Worm (Caenorhabditis elegans) whole organism, L1 larva: ENCODE measurements around the gene nspa-10.

Experiments
- C16A3.4 ChIP-seq: fragments of 150-350 bp; optimal IDR thresholded peaks from 2 replicates; lab custom pipeline; 2014; ENCODE audit warnings: missing biosample characterization, missing genetic modification characterization
- C34B4.2 ChIP-seq: sonication (generic microtip); optimal IDR thresholded peaks from 2 replicates; lab custom pipeline; 2017; ENCODE audit warnings: mild to moderate bottlenecking, missing genetic modification characterization, missing compliant biosample characterization
- Y116A8C.19 ChIP-seq: sonication (generic microtip); optimal IDR thresholded peaks from 2 replicates; lab custom pipeline; 2016; ENCODE audit warnings: missing compliant biosample characterization, missing genetic modification characterization, borderline replicate concordance
- alr-1 ChIP-seq: fragments of 200-800 bp; sonication (Bioruptor generic); optimal IDR thresholded peaks from 2 replicates; lab custom pipeline; 2018; ENCODE audit warnings: borderline replicate concordance, mild to moderate bottlenecking, missing genetic modification characterization, missing compliant biosample characterization
- aly-2 ChIP-seq: fragments of 150-350 bp; optimal IDR thresholded peaks from 2 replicates; lab custom pipeline; 2014; ENCODE audit warnings: missing biosample characterization, missing genetic modification characterization
- ceh-63 ChIP-seq: fragments of 200-800 bp; sonication (Bioruptor generic); optimal IDR thresholded peaks from 2 replicates; lab custom pipeline; 2018; ENCODE audit warnings: mild to moderate bottlenecking, missing genetic modification characterization, missing compliant biosample characterization
- ceh-82 ChIP-seq, 3 experiments: fragments of 150-350 bp in 1 of 3; sonication (generic microtip) in 2 of 3; optimal IDR thresholded peaks; 2 replicates each; lab custom pipeline; 2014 to 2017; ENCODE audit warnings: missing biosample characterization in 3 of 3, missing genetic modification characterization in 3 of 3
- dpl-1 ChIP-seq, 3 experiments: fragments of 150-350 bp in 2 of 3; sonication (generic microtip) in 1 of 3; optimal IDR thresholded peaks; 2 replicates each; lab custom pipeline; 2014 to 2017; ENCODE audit warnings: missing biosample characterization in 3 of 3, missing genetic modification characterization in 3 of 3, missing genetic modification reagents in 3 of 3
- elt-2 ChIP-seq: sonication (generic microtip); optimal IDR thresholded peaks from 2 replicates; lab custom pipeline; 2016; ENCODE audit warnings: missing genetic modification characterization, mild to moderate bottlenecking, inconsistent platforms, missing compliant biosample characterization, missing genetic modification reagents
- fos-1 ChIP-seq: fragments of 150-350 bp; optimal IDR thresholded peaks from 2 replicates; lab custom pipeline; 2014; ENCODE audit warnings: missing biosample characterization, missing genetic modification characterization
- hlh-4 ChIP-seq: sonication (generic microtip); optimal IDR thresholded peaks from 2 replicates; lab custom pipeline; 2016; ENCODE audit warnings: mild to moderate bottlenecking, missing genetic modification characterization, missing compliant biosample characterization
- irx-1 ChIP-seq: sonication (generic microtip); optimal IDR thresholded peaks from 2 replicates; lab custom pipeline; 2016; ENCODE audit warnings: missing genetic modification characterization, missing compliant biosample characterization
- isw-1 ChIP-seq: fragments of 200-800 bp; sonication (Bioruptor generic); IDR thresholded peaks from 2 replicates; pipeline ENCODE4 v1.3.6; 2022; ENCODE audit warnings: missing genetic modification characterization, missing compliant biosample characterization
- lin-13 ChIP-seq: fragments of 150-350 bp; optimal IDR thresholded peaks from 2 replicates; lab custom pipeline; 2014; ENCODE audit warnings: missing biosample characterization, missing genetic modification reagents, missing genetic modification characterization
- lin-15B ChIP-seq: fragments of 150-350 bp; sonication (generic microtip); optimal IDR thresholded peaks from 3 replicates; lab custom pipeline; 2014; ENCODE audit warnings: missing biosample characterization, missing genetic modification characterization
- lin-39 ChIP-seq: fragments of 150-350 bp; optimal IDR thresholded peaks from 2 replicates; lab custom pipeline; 2014; ENCODE audit warnings: missing biosample characterization, missing genetic modification reagents, missing genetic modification characterization
- lir-3 ChIP-seq: sonication (generic microtip); optimal IDR thresholded peaks from 2 replicates; lab custom pipeline; 2016; ENCODE audit warnings: mild to moderate bottlenecking, missing genetic modification characterization, moderate library complexity, missing compliant biosample characterization; ENCODE audit not compliant: poor library complexity
- mab-9 ChIP-seq: fragments of 200-800 bp; sonication (Bioruptor generic); IDR thresholded peaks from 2 replicates; pipeline ENCODE4 v1.3.6; 2022; ENCODE audit warnings: missing genetic modification reagents, missing genetic modification characterization, missing compliant biosample characterization
- mdl-1 ChIP-seq, 2 experiments: fragments of 150-350 bp; optimal IDR thresholded peaks; 2 replicates each; lab custom pipeline; 2014 to 2017; ENCODE audit warnings: missing biosample characterization in 2 of 2, missing genetic modification characterization in 2 of 2, inconsistent platforms in 1 of 2
- mef-2 ChIP-seq: fragments of 150-350 bp; optimal IDR thresholded peaks from 2 replicates; lab custom pipeline; 2014; ENCODE audit warnings: missing biosample characterization, missing genetic modification characterization
- mep-1 ChIP-seq: fragments of 150-350 bp; optimal IDR thresholded peaks from 2 replicates; lab custom pipeline; 2014; ENCODE audit warnings: missing biosample characterization, missing genetic modification characterization
- nhr-11 ChIP-seq: fragments of 150-350 bp; optimal IDR thresholded peaks from 2 replicates; lab custom pipeline; 2014; ENCODE audit warnings: missing biosample characterization, missing genetic modification characterization
- nhr-12 ChIP-seq: sonication (generic microtip); optimal IDR thresholded peaks from 2 replicates; lab custom pipeline; 2017; ENCODE audit warnings: missing biosample characterization, missing genetic modification characterization
- nhr-237 ChIP-seq: fragments of 150-350 bp; optimal IDR thresholded peaks from 2 replicates; lab custom pipeline; 2014; ENCODE audit warnings: missing biosample characterization, missing genetic modification characterization
- nhr-28 ChIP-seq: fragments of 150-350 bp; optimal IDR thresholded peaks from 2 replicates; lab custom pipeline; 2014; ENCODE audit warnings: missing biosample characterization, missing genetic modification characterization
- nhr-71 ChIP-seq: sonication (generic microtip); optimal IDR thresholded peaks from 2 replicates; lab custom pipeline; 2016; ENCODE audit warnings: mild to moderate bottlenecking, missing genetic modification characterization, moderate library complexity, missing compliant biosample characterization
- nhr-85 ChIP-seq: sonication (generic microtip); peaks from one replicate; lab custom pipeline; 2016; ENCODE audit warnings: missing genetic modification characterization, inconsistent platforms, missing compliant biosample characterization
- pag-3 ChIP-seq: sonication (generic microtip); optimal IDR thresholded peaks from 2 replicates; lab custom pipeline; 2017; ENCODE audit warnings: missing genetic modification characterization, mild to moderate bottlenecking, missing compliant biosample characterization, antibody characterized with exemption, borderline replicate concordance; ENCODE audit not compliant: insufficient read depth
- pax-3 ChIP-seq: fragments of 200-800 bp; sonication (Bioruptor generic); optimal IDR thresholded peaks from 2 replicates; lab custom pipeline; 2018; ENCODE audit warnings: mild to moderate bottlenecking, missing genetic modification characterization, moderate library complexity, missing compliant biosample characterization
- snpc-4 ChIP-seq: fragments of 150-350 bp; optimal IDR thresholded peaks from 2 replicates; lab custom pipeline; 2014; ENCODE audit warnings: missing biosample characterization, missing genetic modification characterization
- sox-4 ChIP-seq: sonication (generic microtip); optimal IDR thresholded peaks from 2 replicates; lab custom pipeline; 2016; ENCODE audit warnings: missing genetic modification characterization, missing compliant biosample characterization
- unc-30 ChIP-seq: sonication (generic microtip); optimal IDR thresholded peaks from 2 replicates; lab custom pipeline; 2017; ENCODE audit warnings: missing biosample characterization, missing genetic modification characterization
- unc-86 ChIP-seq: sonication (generic microtip); optimal IDR thresholded peaks from 2 replicates; lab custom pipeline; 2016; ENCODE audit warnings: missing genetic modification characterization, missing compliant biosample characterization
- ztf-11 ChIP-seq, 2 experiments: sonication (generic microtip); optimal IDR thresholded peaks; 2 replicates each; lab custom pipeline; 2016 to 2017; ENCODE audit warnings: missing genetic modification characterization in 2 of 2, missing biosample characterization in 1 of 2, missing compliant biosample characterization in 1 of 2

Gene nspa-10

DNA sequence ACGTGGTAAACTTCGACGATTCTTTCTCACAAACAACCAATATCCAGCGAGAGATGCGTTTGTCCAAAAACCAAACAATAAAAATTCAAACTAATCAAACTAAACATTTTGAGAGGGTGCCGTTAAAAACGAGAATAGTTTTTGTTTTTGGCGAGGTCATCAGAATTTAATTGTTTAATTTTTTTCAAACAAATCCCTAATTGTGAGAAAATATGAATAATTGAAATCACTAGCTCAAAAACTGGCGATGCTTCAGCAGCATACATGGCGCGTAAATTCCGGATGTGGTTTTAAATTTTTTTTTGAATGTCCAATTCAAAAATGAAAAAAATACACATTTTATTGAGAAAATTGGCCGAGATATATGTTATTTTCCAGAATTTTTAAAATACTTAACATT is 30.8 kb downstream of the nspa-10 start, which contains the start of gene R08A2.1:
Gene R08A2.1 (minus strand): TSS at position 101 of the 400 bp plus-strand sequence.
- TF ChIP-seq lin-13 (GFP tag; lab: Kevin White, UChicago) (no peak), nhr-12 (tag; lab: Kevin White, UChicago) (no peak), ceh-63 (GFP tag; lab: Kevin White, UChicago) (no peak), lin-15B (no peak), sox-4 (tag; lab: Kevin White, UChicago) (no peak), nhr-85 (tag; lab: Kevin White, UChicago) (no peak), C16A3.4 (no peak), unc-30 (no peak), C34B4.2 (no peak), hlh-4 (no peak)

DNA sequence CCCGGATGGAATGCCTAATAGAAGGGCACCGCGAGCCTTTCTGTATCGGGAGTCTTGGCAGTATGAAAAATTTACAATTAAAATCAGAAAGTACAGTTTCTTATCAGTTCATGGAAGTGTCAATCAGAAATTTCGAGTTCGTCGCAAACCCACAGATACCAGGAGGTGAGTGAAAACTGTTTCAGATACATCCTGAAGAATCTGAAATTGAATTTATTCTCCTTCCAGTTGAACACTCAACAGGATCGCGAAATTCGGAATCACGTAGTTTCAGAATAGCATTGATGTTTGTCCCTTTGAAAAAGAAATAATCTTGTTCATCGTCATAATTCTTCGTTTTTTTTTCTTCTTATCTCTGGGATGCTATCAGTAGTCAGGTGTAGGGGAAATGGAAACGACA is 34.1 kb downstream of the nspa-10 start, which contains the start of gene fbxa-147:
Gene fbxa-147 (plus strand): TSS at position 386 of the 400 bp plus-strand sequence.
- TF ChIP-seq alr-1 (tag; lab: Kevin White, UChicago) (no peak), pax-3 (tag; lab: Kevin White, UChicago) (peak; percentile 3)

DNA sequence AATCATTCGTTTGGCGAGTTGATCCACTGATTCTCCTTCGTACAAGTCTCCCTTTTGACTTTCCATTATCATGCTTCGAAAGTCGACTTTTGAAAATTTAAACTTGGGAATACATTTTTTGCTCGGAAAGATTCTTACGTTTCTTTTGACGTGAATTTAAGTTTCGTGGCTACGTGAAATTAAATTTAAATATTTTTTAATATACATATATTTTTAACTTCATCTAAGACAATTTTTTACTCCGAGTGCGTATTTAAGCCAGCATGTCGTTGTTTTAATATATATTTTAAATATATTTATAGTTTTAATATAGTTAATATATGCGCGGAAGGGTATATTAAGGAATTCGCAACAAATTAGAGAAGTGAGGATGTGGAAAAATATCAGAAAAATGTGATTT is 34.6 kb downstream of the nspa-10 start, which contains the start of gene R08A2.2:
Gene R08A2.2 (minus strand): TSS at position 101 of the 400 bp plus-strand sequence.
- TF ChIP-seq lin-39 (tag; lab: Kevin White, UChicago) (no peak), fos-1 (no peak), mdl-1 (tag; optimal IDR thresholded peaks at IDR 0.05; lab: Kevin White, UChicago) (no peak), ceh-82 (tag; optimal IDR thresholded peaks at IDR 0.05; lab: Kevin White, UChicago) (no peak), lir-3 (no peak), dpl-1 (GFP tag; optimal IDR thresholded peaks at IDR 0.05; lab: Kevin White, UChicago) (no peak)

DNA sequence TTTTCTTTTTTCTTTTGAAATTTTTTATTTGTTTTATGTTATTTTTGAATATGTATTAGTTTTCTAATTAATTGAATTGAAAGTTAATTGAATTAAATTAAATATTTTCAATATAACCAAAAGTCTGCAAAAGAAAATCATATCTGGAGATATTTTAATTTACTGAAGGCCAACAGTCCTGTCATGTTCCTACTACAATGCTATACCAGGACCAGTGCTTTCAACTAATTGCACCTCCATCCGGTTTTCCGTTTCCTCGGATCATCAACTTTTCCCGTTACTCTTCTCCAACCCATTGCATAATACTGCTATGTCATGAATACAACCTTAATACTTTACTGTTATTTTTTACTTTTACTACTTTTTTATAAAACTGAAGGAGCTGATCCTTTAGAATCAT is 37.9 kb downstream of the nspa-10 start, which contains the start of gene R08A2.5:
Gene R08A2.5 (plus strand): TSS at position 301 of the 400 bp plus-strand sequence.
- no peak for TF ChIP-seq mab-9 (GFP tag; lab: Robert Waterston, UW)
- no peak for TF ChIP-seq mep-1 (tag; lab: Kevin White, UChicago)
- TF ChIP-seq hlh-4, result no peak
- no peak for TF ChIP-seq irx-1 (tag; lab: Kevin White, UChicago)
- no peak for TF ChIP-seq elt-2 (tag; lab: Kevin White, UChicago)
- TF ChIP-seq unc-86 (tag; lab: Kevin White, UChicago), result no peak
- TF ChIP-seq, all 84 proteins: peak for 0

DNA sequence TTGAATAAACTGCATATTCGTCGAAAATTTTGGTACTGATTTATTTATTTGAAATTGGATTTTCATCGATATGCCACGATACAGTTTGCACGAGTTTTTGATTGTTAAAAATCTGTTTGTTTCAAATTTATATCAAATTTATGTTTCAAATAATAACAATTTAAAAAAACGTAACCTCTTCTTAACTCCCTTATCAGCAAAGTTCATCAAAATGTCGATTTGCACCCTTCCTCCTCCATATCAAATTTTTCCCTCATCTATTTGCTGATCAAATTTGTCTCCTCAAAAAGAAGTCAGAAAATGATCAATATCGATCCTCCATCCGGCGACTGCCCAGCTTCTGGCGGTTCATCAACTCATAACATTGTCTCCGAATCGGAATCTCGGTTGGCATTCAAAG is 39.2 kb downstream of the nspa-10 start, which contains the start of gene ssp-33:
Gene ssp-33 (plus strand): TSS at position 301 of the 400 bp plus-strand sequence.
- TF ChIP-seq ztf-11 (tag; optimal IDR thresholded peaks at IDR 0.05; lab: Kevin White, UChicago), result no peak
- no peak for TF ChIP-seq pag-3 (tag; lab: Kevin White, UChicago)
- TF ChIP-seq nhr-11 (tag; lab: Kevin White, UChicago), result no peak
- no peak for TF ChIP-seq ceh-82 (tag; optimal IDR thresholded peaks at IDR 0.05; lab: Kevin White, UChicago)
- TF ChIP-seq elt-2 (tag; lab: Kevin White, UChicago), result no peak
- TF ChIP-seq snpc-4 (tag; lab: Kevin White, UChicago), result no peak
- no peak for TF ChIP-seq nhr-28 (tag; lab: Kevin White, UChicago)
- no peak for TF ChIP-seq nhr-237 (tag; lab: Kevin White, UChicago)
- no peak for TF ChIP-seq aly-2 (tag; lab: Kevin White, UChicago)
- TF ChIP-seq isw-1 (GFP tag; lab: Robert Waterston, UW), result no peak
- TF ChIP-seq mdl-1 (tag; optimal IDR thresholded peaks at IDR 0.05; lab: Kevin White, UChicago), result no peak
- no peak for TF ChIP-seq sox-4 (tag; lab: Kevin White, UChicago)
- TF ChIP-seq nhr-71 (tag; lab: Kevin White, UChicago), result no peak
- TF ChIP-seq Y116A8C.19 (tag; lab: Kevin White, UChicago), result no peak
- TF ChIP-seq fos-1, result no peak
- TF ChIP-seq mef-2 (tag; lab: Kevin White, UChicago), result no peak
- no peak for TF ChIP-seq C16A3.4
